Fruit fly (Drosophila melanogaster) whole organism, embryonic: ENCODE results near the gene Sym.

ENCODE experiments used
- Atf3 ChIP-seq: fragments of 200-800 bp; sonication (Bioruptor generic); optimal IDR thresholded peaks from 3 replicates; lab custom pipeline; 2016; ENCODE audit warnings: missing biosample characterization, missing genetic modification characterization
- Awh ChIP-seq: fragments of 200-800 bp; sonication (Bioruptor generic); IDR thresholded peaks from 2 replicates; pipeline ENCODE4, ENCODE4 v1.3.6; 2022; ENCODE audit warnings: missing biosample characterization, missing genetic modification characterization
- CG10543 ChIP-seq: fragments of 200-800 bp; sonication (Bioruptor generic); optimal IDR thresholded peaks from 3 replicates; lab custom pipeline; 2017; ENCODE audit warnings: missing biosample characterization, mild to moderate bottlenecking, missing genetic modification characterization, moderate library complexity
- CG10979 ChIP-seq: fragments of 200-800 bp; sonication (Bioruptor generic); optimal IDR thresholded peaks from 2 replicates; lab custom pipeline; 2018; ENCODE audit warnings: missing biosample characterization, mild to moderate bottlenecking, missing genetic modification characterization, moderate library complexity
- CG11398 ChIP-seq: fragments of 200-800 bp; sonication (Bioruptor generic); optimal IDR thresholded peaks from 2 replicates; lab custom pipeline; 2016; ENCODE audit warnings: missing biosample characterization, missing genetic modification characterization
- CG12942 ChIP-seq: fragments of 200-800 bp; sonication (Bioruptor generic); optimal IDR thresholded peaks from 3 replicates; lab custom pipeline; 2016; ENCODE audit warnings: missing biosample characterization, missing genetic modification characterization
- CG13775 ChIP-seq: fragments of 200-800 bp; sonication (Bioruptor generic); optimal IDR thresholded peaks from 3 replicates; lab custom pipeline; 2017; ENCODE audit warnings: missing biosample characterization, mild to moderate bottlenecking, missing genetic modification characterization
- CG13894 ChIP-seq: fragments of 200-800 bp; sonication (Bioruptor generic); optimal IDR thresholded peaks from 3 replicates; lab custom pipeline; 2018; ENCODE audit warnings: missing biosample characterization, mild to moderate bottlenecking, missing genetic modification characterization, moderate library complexity
- CG1792 ChIP-seq: fragments of 200-800 bp; sonication (Bioruptor generic); optimal IDR thresholded peaks from 2 replicates; lab custom pipeline; 2016; ENCODE audit warnings: missing biosample characterization, missing genetic modification characterization
- CG18619 ChIP-seq: fragments of 200-800 bp; sonication (Bioruptor generic); optimal IDR thresholded peaks from 3 replicates; lab custom pipeline; 2017; ENCODE audit warnings: missing biosample characterization, mild to moderate bottlenecking, missing genetic modification characterization
- CG2199 ChIP-seq: fragments of 200-800 bp; sonication (Bioruptor generic); IDR thresholded peaks from 3 replicates; pipeline ENCODE4 v1.3.6; 2022; ENCODE audit warnings: missing biosample characterization, missing genetic modification characterization
- CG2202 ChIP-seq: fragments of 200-800 bp; sonication (Bioruptor generic); optimal IDR thresholded peaks from 2 replicates; lab custom pipeline; 2018; ENCODE audit warnings: missing biosample characterization, mild to moderate bottlenecking, missing genetic modification characterization
- CG2712 ChIP-seq: fragments of 200-800 bp; optimal IDR thresholded peaks from 3 replicates; lab custom pipeline; 2019; ENCODE audit warnings: missing biosample characterization, mild to moderate bottlenecking, missing genetic modification characterization, moderate library complexity
- CG3281 ChIP-seq: fragments of 200-800 bp; sonication (Bioruptor generic); optimal IDR thresholded peaks from 3 replicates; lab custom pipeline; 2017; ENCODE audit warnings: missing biosample characterization, mild to moderate bottlenecking, missing genetic modification characterization
- CG6813 ChIP-seq: fragments of 200-800 bp; sonication (Bioruptor generic); optimal IDR thresholded peaks from 2 replicates; lab custom pipeline; 2017; ENCODE audit warnings: missing biosample characterization, missing genetic modification characterization, mild to moderate bottlenecking, moderate library complexity, missing genetic modification reagents
- CG7556 ChIP-seq: fragments of 200-800 bp; sonication (Bioruptor generic); optimal IDR thresholded peaks from 2 replicates; lab custom pipeline; 2017; ENCODE audit warnings: missing biosample characterization, mild to moderate bottlenecking, missing genetic modification characterization
- CG8089 ChIP-seq: fragments of 200-800 bp; sonication (Bioruptor generic); optimal IDR thresholded peaks from 3 replicates; lab custom pipeline; 2016; ENCODE audit warnings: missing biosample characterization, missing genetic modification characterization
- Deaf1 ChIP-seq: fragments of 200-800 bp; optimal IDR thresholded peaks from 3 replicates; lab custom pipeline; 2019; ENCODE audit warnings: missing biosample characterization, mild to moderate bottlenecking, missing genetic modification characterization, moderate library complexity
- Doc2 ChIP-seq: fragments of 200-800 bp; sonication (Bioruptor generic); IDR thresholded peaks from 2 replicates; pipeline ENCODE4 v1.3.6; 2022; ENCODE audit warnings: missing biosample characterization, missing genetic modification characterization
- Ets97D ChIP-seq: fragments of 200-800 bp; sonication (Bioruptor generic); optimal IDR thresholded peaks from 3 replicates; lab custom pipeline; 2016; ENCODE audit warnings: missing biosample characterization, missing genetic modification characterization
- Hmx ChIP-seq: fragments of 200-800 bp; sonication (Bioruptor generic); optimal IDR thresholded peaks from 2 replicates; lab custom pipeline; 2016; ENCODE audit warnings: missing biosample characterization, missing genetic modification characterization
- Ssrp ChIP-seq: fragments of 200-800 bp; sonication (Bioruptor generic); optimal IDR thresholded peaks from 2 replicates; lab custom pipeline; 2018; ENCODE audit warnings: missing biosample characterization, mild to moderate bottlenecking, missing genetic modification characterization, moderate library complexity
- Stat92E ChIP-seq, 3 experiments: fragments of >200 bp in 2 of 3; fragments of 200-800 bp in 1 of 3; sonication (Bioruptor generic) in 1 of 3; optimal IDR thresholded peaks; 2 replicates each; lab custom pipeline; 2017 to 2019; ENCODE audit warnings: missing biosample characterization in 3 of 3, missing genetic modification characterization in 3 of 3, mild to moderate bottlenecking in 1 of 3, moderate library complexity in 1 of 3
- Tbp ChIP-seq: fragments of >200 bp; optimal IDR thresholded peaks from 2 replicates; lab custom pipeline; 2018; ENCODE audit warnings: missing biosample characterization, missing genetic modification characterization
- bab2 ChIP-seq: fragments of 200-800 bp; sonication (Bioruptor generic); optimal IDR thresholded peaks from 2 replicates; lab custom pipeline; 2016; ENCODE audit warnings: missing biosample characterization, missing genetic modification characterization
- bsh ChIP-seq, 2 experiments: fragments of 200-800 bp; sonication (Bioruptor generic); optimal IDR thresholded peaks; 2 replicates each; lab custom pipeline; 2017 to 2018; ENCODE audit warnings: mild to moderate bottlenecking in 2 of 2, missing biosample characterization in 2 of 2, missing genetic modification characterization in 2 of 2, moderate library complexity in 1 of 2
- cad ChIP-seq: fragments of >200 bp; optimal IDR thresholded peaks from 2 replicates; lab custom pipeline; 2017; ENCODE audit warnings: missing biosample characterization, missing genetic modification characterization
- caup ChIP-seq: fragments of 200-800 bp; sonication (Bioruptor generic); optimal IDR thresholded peaks from 3 replicates; lab custom pipeline; 2017; ENCODE audit warnings: missing biosample characterization, mild to moderate bottlenecking, missing genetic modification characterization, moderate library complexity; ENCODE audit not compliant: severe bottlenecking
- ems ChIP-seq: fragments of 200-800 bp; sonication (Bioruptor generic); optimal IDR thresholded peaks from 3 replicates; lab custom pipeline; 2016; ENCODE audit warnings: missing biosample characterization, missing genetic modification characterization
- en ChIP-seq: fragments of 200-800 bp; sonication (Bioruptor generic); optimal IDR thresholded peaks from 2 replicates; lab custom pipeline; 2016; ENCODE audit warnings: missing biosample characterization, missing genetic modification characterization
- exex ChIP-seq: fragments of 200-800 bp; sonication (Bioruptor generic); optimal IDR thresholded peaks from 4 replicates; lab custom pipeline; 2018; ENCODE audit warnings: missing biosample characterization, mild to moderate bottlenecking, missing genetic modification characterization, moderate library complexity
- hbn ChIP-seq: fragments of 200-800 bp; sonication (Bioruptor generic); IDR thresholded peaks from 2 replicates; pipeline ENCODE4 v1.3.6; 2022; ENCODE audit warnings: missing biosample characterization, missing genetic modification characterization; ENCODE audit not compliant: partially characterized antibody
- hkb ChIP-seq, 2 experiments: fragments of 200-800 bp in 1 of 2; fragments of >200 bp in 1 of 2; sonication (Bioruptor generic) in 1 of 2; IDR thresholded peaks in 1 of 2; optimal IDR thresholded peaks in 1 of 2; 2 replicates each; pipeline versions ENCODE4 v1.3.6 to Lab custom; 2017 to 2022; ENCODE audit warnings: missing biosample characterization in 1 of 2, missing genetic modification characterization in 1 of 2
- hth ChIP-seq: fragments of >200 bp; optimal IDR thresholded peaks from 2 replicates; lab custom pipeline; 2017; ENCODE audit warnings: inconsistent platforms
- kah ChIP-seq: fragments of 200-800 bp; sonication (Bioruptor generic); optimal IDR thresholded peaks from 2 replicates; lab custom pipeline; 2018; ENCODE audit warnings: missing biosample characterization, mild to moderate bottlenecking, missing genetic modification characterization
- ken ChIP-seq: fragments of 200-800 bp; sonication (Bioruptor generic); IDR thresholded peaks from 3 replicates; pipeline ENCODE4 v1.3.6; 2022; ENCODE audit warnings: missing biosample characterization, missing genetic modification characterization
- mirr ChIP-seq: fragments of 200-800 bp; sonication (Bioruptor generic); optimal IDR thresholded peaks from 3 replicates; lab custom pipeline; 2018; ENCODE audit warnings: missing biosample characterization, mild to moderate bottlenecking, missing genetic modification characterization
- pan ChIP-seq, 4 experiments: fragments of >200 bp in 3 of 4; fragments of 200-800 bp in 1 of 4; sonication (Bioruptor generic) in 1 of 4; optimal IDR thresholded peaks in 3 of 4; IDR thresholded peaks in 1 of 4; 2 replicates each; pipeline versions ENCODE4 v1.3.6 to Lab custom; 2017 to 2022; ENCODE audit warnings: missing biosample characterization in 2 of 4, missing genetic modification characterization in 2 of 4, mixed read lengths in 1 of 4
- pzg ChIP-seq: fragments of 200-800 bp; sonication (Bioruptor generic); optimal IDR thresholded peaks from 3 replicates; lab custom pipeline; 2018; ENCODE audit warnings: missing biosample characterization, mild to moderate bottlenecking, missing genetic modification characterization, moderate library complexity
- repo ChIP-seq: fragments of 200-800 bp; sonication (Bioruptor generic); optimal IDR thresholded peaks from 2 replicates; lab custom pipeline; 2016; ENCODE audit warnings: missing biosample characterization, missing genetic modification characterization
- salm ChIP-seq: fragments of 200-800 bp; sonication (Bioruptor generic); optimal IDR thresholded peaks from 2 replicates; lab custom pipeline; 2018; ENCODE audit warnings: missing biosample characterization, mild to moderate bottlenecking, missing genetic modification characterization
- sens ChIP-seq: fragments of 200-800 bp; sonication (Bioruptor generic); peaks from one replicate; lab custom pipeline; 2016; ENCODE audit warnings: missing biosample characterization, missing genetic modification characterization
- seq ChIP-seq: fragments of 200-800 bp; sonication (Bioruptor generic); IDR thresholded peaks from 2 replicates; pipeline ENCODE4 v1.3.6; 2022; ENCODE audit warnings: missing biosample characterization, missing genetic modification characterization
- sna ChIP-seq: fragments of 200-800 bp; sonication (Bioruptor generic); IDR thresholded peaks from 2 replicates; pipeline ENCODE4 v1.3.6; 2022; ENCODE audit warnings: missing biosample characterization, missing genetic modification characterization; ENCODE audit not compliant: partially characterized antibody
- sob ChIP-seq: fragments of 200-800 bp; sonication (Bioruptor generic); IDR thresholded peaks from 2 replicates; pipeline ENCODE4 v1.3.6; 2022; ENCODE audit warnings: missing biosample characterization, missing genetic modification characterization
- tio ChIP-seq: fragments of 200-800 bp; sonication (Bioruptor generic); optimal IDR thresholded peaks from 2 replicates; lab custom pipeline; 2017; ENCODE audit warnings: missing biosample characterization, missing genetic modification characterization, inconsistent platforms
- tup ChIP-seq: fragments of 200-800 bp; sonication (Bioruptor generic); optimal IDR thresholded peaks from 2 replicates; lab custom pipeline; 2016; ENCODE audit warnings: missing biosample characterization, mild to moderate bottlenecking, missing genetic modification characterization, moderate library complexity
- vfl ChIP-seq: fragments of 200-800 bp; sonication (Bioruptor generic); optimal IDR thresholded peaks from 2 replicates; lab custom pipeline; 2016; ENCODE audit warnings: missing biosample characterization, missing genetic modification characterization
- z ChIP-seq: fragments of 200-800 bp; sonication (Bioruptor generic); IDR thresholded peaks from 3 replicates; pipeline ENCODE4 v1.3.6; 2022; ENCODE audit warnings: missing biosample characterization, missing genetic modification characterization

Sym gene

dm6 chr3R:5736305-5736869 lies 5.9 kb downstream of the Sym start, which contains the start of the genes CG2100 and CG1236 (continued):
- TF ChIP-seq hbn (GFP tag; lab: Robert Waterston, UW) (no peak), CG6813 (peak; percentile 75), Atf3 (GFP tag; lab: Kevin White, UChicago) (no peak), Ets97D (GFP tag; lab: Kevin White, UChicago) (peak; percentile 24), CG3281 (peak; percentile 87), Ssrp (tag; lab: Kevin White, UChicago) (peak; percentile 90), tio (GFP tag; lab: Kevin White, UChicago) (no peak), Awh (peak; percentile 65), CG18619 (GFP tag; lab: Kevin White, UChicago) (peak; percentile 89), CG10979 (tag; lab: Kevin White, UChicago) (peak; percentile 90), bab2 (GFP tag; lab: Kevin White, UChicago) (peak; percentile 26), seq (GFP tag; lab: Robert Waterston, UW) (peak; percentile 66; the same call in 1 of the 2 replicates), salm (peak; percentile 80), sna (GFP tag; lab: Robert Waterston, UW) (no peak), Stat92E (GFP tag; optimal IDR thresholded peaks at IDR 0.05; lab: Kevin White, UChicago) (peak in 1 of 3 experiments; percentile 54), hkb (optimal IDR thresholded peaks at IDR 0.05; lab: Kevin White, UChicago) (no peak), hkb (GFP tag; IDR thresholded peaks at IDR 0.05; lab: Robert Waterston, UW) (no peak; the same call in 1 of the 2 replicates), sens (peak; percentile 80), CG2202 (tag; lab: Kevin White, UChicago) (peak; percentile 38), cad (GFP tag; lab: Kevin White, UChicago) (no peak), z (GFP tag; lab: Robert Waterston, UW) (no peak), CG1792 (peak; percentile 7), CG13894 (tag; lab: Kevin White, UChicago) (no peak), exex (tag; lab: Kevin White, UChicago) (peak; percentile 42), kah (peak; percentile 85), CG8089 (GFP tag; lab: Kevin White, UChicago) (no peak), Deaf1 (tag; lab: Kevin White, UChicago) (peak; percentile 71), Hmx (GFP tag; lab: Kevin White, UChicago) (no peak), CG2712 (peak; percentile 93), ken (GFP tag; lab: Robert Waterston, UW) (0 out of 3 replicates have a peak, but pooled peaks have one; percentile 53), vfl (GFP tag; lab: Kevin White, UChicago) (peak; percentile 20), caup (GFP tag; lab: Kevin White, UChicago) (peak; percentile 88), Tbp (GFP tag; lab: Kevin White, UChicago) (no peak), pzg (GFP tag; lab: Kevin White, UChicago) (peak; percentile 28), CG10543 (GFP tag; lab: Kevin White, UChicago) (peak; percentile 59), en (GFP tag; lab: Kevin White, UChicago) (no peak), hth (lab: Kevin White, UChicago) (no peak), CG11398 (GFP tag; lab: Kevin White, UChicago) (peak; percentile 16), CG13775 (GFP tag; lab: Kevin White, UChicago) (peak; percentile 94), pan (optimal IDR thresholded peaks at IDR 0.05; lab: Kevin White, UChicago) (peak in 1 of 2 experiments; percentile 64), pan (GFP tag; optimal IDR thresholded peaks at IDR 0.05 in 1 of 2, IDR thresholded peaks at IDR 0.05 in 1 of 2) (peak; percentile 65 to 81), ems (GFP tag; lab: Kevin White, UChicago) (peak; percentile 59), bsh (GFP tag; optimal IDR thresholded peaks at IDR 0.05; lab: Kevin White, UChicago) (peak; percentile 73 to 89), CG2199 (no peak), CG12942 (GFP tag; lab: Kevin White, UChicago) (peak; percentile 71), sob (GFP tag; lab: Robert Waterston, UW) (peak; percentile 75), tup (GFP tag; lab: Kevin White, UChicago) (peak; percentile 1), Doc2 (GFP tag; lab: Robert Waterston, UW) (no peak), mirr (GFP tag; lab: Kevin White, UChicago) (no peak), repo (GFP tag; lab: Kevin White, UChicago) (peak; percentile 12), CG7556 (GFP tag; lab: Kevin White, UChicago) (peak; percentile 91)
